Fruit fly (Drosophila melanogaster): Measurements from ENCODE around the gene wor.

The wor gene

dm6 chr2L:15386075-15386474 lies 39.3 kb downstream of the wor start:
- peak; percentile 66 for TF ChIP-seq Sp1 (GFP tag; optimal IDR thresholded peaks at IDR 0.05)
- TF ChIP-seq HLH106 (tag; optimal IDR thresholded peaks at IDR 0.05) = peak; percentile 87
- TF ChIP-seq rgr (GFP tag; optimal IDR thresholded peaks at IDR 0.05) = peak; percentile 67
- TF ChIP-seq ey (GFP tag; optimal IDR thresholded peaks at IDR 0.05) = peak; percentile 78
- peak; percentile 53 for TF ChIP-seq Hnf4 (GFP tag; optimal IDR thresholded peaks at IDR 0.05)
- TF ChIP-seq sv (GFP tag; optimal IDR thresholded peaks at IDR 0.05) = no peak
- no peak for TF ChIP-seq lola (GFP tag; optimal IDR thresholded peaks at IDR 0.05)
- TF ChIP-seq CG9705 (GFP tag; optimal IDR thresholded peaks at IDR 0.05) = peak; percentile 39
- no peak for TF ChIP-seq pan (optimal IDR thresholded peaks at IDR 0.05)
- TF ChIP-seq brk (GFP tag; optimal IDR thresholded peaks at IDR 0.05) = peak; percentile 61
- TF ChIP-seq Rel (GFP tag; optimal IDR thresholded peaks at IDR 0.05) = peak; percentile 1
- no peak for TF ChIP-seq Rel (tag; optimal IDR thresholded peaks at IDR 0.05)
- peak; percentile 42 for TF ChIP-seq CG32264 (GFP tag; optimal IDR thresholded peaks at IDR 0.05)
- no peak for TF ChIP-seq Vsx2 (GFP tag; optimal IDR thresholded peaks at IDR 0.05; ENCODE audit: partially characterized antibody)
- TF ChIP-seq dmrt93B (GFP tag; optimal IDR thresholded peaks at IDR 0.05) = peak; percentile 69
- TF ChIP-seq Abd-B (GFP tag; optimal IDR thresholded peaks at IDR 0.05) = no peak
- TF ChIP-seq psq (GFP tag; optimal IDR thresholded peaks at IDR 0.05) = peak; percentile 74
- TF ChIP-seq Hr78 (GFP tag; optimal IDR thresholded peaks at IDR 0.05) = no peak
- no peak for TF ChIP-seq Dfd (GFP tag; optimal IDR thresholded peaks at IDR 0.05)
- TF ChIP-seq Myc (optimal IDR thresholded peaks at IDR 0.05) = no peak
- TF ChIP-seq OdsH (GFP tag; optimal IDR thresholded peaks at IDR 0.05) = peak; percentile 81
- no peak for TF ChIP-seq CrebA (GFP tag; optimal IDR thresholded peaks at IDR 0.05; ENCODE audit: borderline replicate concordance)
- peak; percentile 27 for TF ChIP-seq Jra (GFP tag; optimal IDR thresholded peaks at IDR 0.05)
- TF ChIP-seq jim (GFP tag; optimal IDR thresholded peaks at IDR 0.05) = no peak
- no peak for TF ChIP-seq Dif (GFP tag; optimal IDR thresholded peaks at IDR 0.05; ENCODE audit: partially characterized antibody)
- no peak for TF ChIP-seq Hr83 (GFP tag; optimal IDR thresholded peaks at IDR 0.05; ENCODE audit: poor library complexity, severe bottlenecking)
- no peak for TF ChIP-seq tai (GFP tag; optimal IDR thresholded peaks at IDR 0.05)
- peak; percentile 90 for TF ChIP-seq h (GFP tag; optimal IDR thresholded peaks at IDR 0.05)
- peak in 1 of 2 experiments; percentile 81 for TF ChIP-seq foxo (GFP tag; optimal IDR thresholded peaks at IDR 0.05)
- TF ChIP-seq sage (GFP tag; optimal IDR thresholded peaks at IDR 0.05) = peak; percentile 39
- no peak for TF ChIP-seq dsf (GFP tag; optimal IDR thresholded peaks at IDR 0.05; ENCODE audit: borderline replicate concordance)
- peak; percentile 94 for TF ChIP-seq woc (GFP tag; optimal IDR thresholded peaks at IDR 0.05)
- no peak for TF ChIP-seq Mio (GFP tag; optimal IDR thresholded peaks at IDR 0.05)
- no peak for TF ChIP-seq dl (GFP tag; optimal IDR thresholded peaks at IDR 0.05; ENCODE audit: insufficient read depth in 1 of 2, partially characterized antibody in 2 of 2)
- TF ChIP-seq usp (GFP tag; optimal IDR thresholded peaks at IDR 0.05) = no peak
- no peak for TF ChIP-seq GATAd (GFP tag; optimal IDR thresholded peaks at IDR 0.05)
- TF ChIP-seq fru (GFP tag; optimal IDR thresholded peaks at IDR 0.05) = peak; percentile 88
- TF ChIP-seq N (GFP tag; optimal IDR thresholded peaks at IDR 0.05) = no peak
- peak; percentile 79 for TF ChIP-seq br (GFP tag; optimal IDR thresholded peaks at IDR 0.05)

- TF ChIP-seq Hr78 (GFP tag; optimal IDR thresholded peaks at IDR 0.05) (no peak), CG32264 (GFP tag; optimal IDR thresholded peaks at IDR 0.05) (no peak), Dfd (GFP tag; optimal IDR thresholded peaks at IDR 0.05) (no peak), lola (GFP tag; optimal IDR thresholded peaks at IDR 0.05) (no peak), sv (GFP tag; optimal IDR thresholded peaks at IDR 0.05) (no peak), CG9705 (GFP tag; optimal IDR thresholded peaks at IDR 0.05) (no peak), Dif (GFP tag; optimal IDR thresholded peaks at IDR 0.05; ENCODE audit: partially characterized antibody) (no peak), br (GFP tag; optimal IDR thresholded peaks at IDR 0.05) (no peak), rgr (GFP tag; optimal IDR thresholded peaks at IDR 0.05) (peak; percentile 48), brk (GFP tag; optimal IDR thresholded peaks at IDR 0.05) (peak; percentile 14), N (GFP tag; optimal IDR thresholded peaks at IDR 0.05) (no peak), Abd-B (GFP tag; optimal IDR thresholded peaks at IDR 0.05) (no peak), pan (optimal IDR thresholded peaks at IDR 0.05) (no peak), tai (GFP tag; optimal IDR thresholded peaks at IDR 0.05) (no peak), foxo (GFP tag; optimal IDR thresholded peaks at IDR 0.05) (peak in 1 of 2 experiments; percentile 75), dsf (GFP tag; optimal IDR thresholded peaks at IDR 0.05; ENCODE audit: borderline replicate concordance) (no peak), Sp1 (GFP tag; optimal IDR thresholded peaks at IDR 0.05) (peak; percentile 87), Vsx2 (GFP tag; optimal IDR thresholded peaks at IDR 0.05; ENCODE audit: partially characterized antibody) (no peak), fru (GFP tag; optimal IDR thresholded peaks at IDR 0.05) (peak; percentile 83), jim (GFP tag; optimal IDR thresholded peaks at IDR 0.05) (no peak), Myc (optimal IDR thresholded peaks at IDR 0.05) (no peak), woc (GFP tag; optimal IDR thresholded peaks at IDR 0.05) (no peak), OdsH (GFP tag; optimal IDR thresholded peaks at IDR 0.05) (peak; percentile 64), Mio (GFP tag; optimal IDR thresholded peaks at IDR 0.05) (no peak), dl (GFP tag; optimal IDR thresholded peaks at IDR 0.05; ENCODE audit: insufficient read depth in 1 of 2, partially characterized antibody in 2 of 2) (no peak), CrebA (GFP tag; optimal IDR thresholded peaks at IDR 0.05; ENCODE audit: borderline replicate concordance) (no peak), usp (GFP tag; optimal IDR thresholded peaks at IDR 0.05) (no peak), HLH106 (tag; optimal IDR thresholded peaks at IDR 0.05) (peak; percentile 77), psq (GFP tag; optimal IDR thresholded peaks at IDR 0.05) (peak; percentile 63), dmrt93B (GFP tag; optimal IDR thresholded peaks at IDR 0.05) (peak; percentile 47), Rel (GFP tag; optimal IDR thresholded peaks at IDR 0.05) (no peak), Rel (tag; optimal IDR thresholded peaks at IDR 0.05) (no peak), Hr83 (GFP tag; optimal IDR thresholded peaks at IDR 0.05; ENCODE audit: poor library complexity, severe bottlenecking) (no peak), GATAd (GFP tag; optimal IDR thresholded peaks at IDR 0.05) (no peak), ey (GFP tag; optimal IDR thresholded peaks at IDR 0.05) (no peak), Hnf4 (GFP tag; optimal IDR thresholded peaks at IDR 0.05) (no peak), h (GFP tag; optimal IDR thresholded peaks at IDR 0.05) (no peak), Jra (GFP tag; optimal IDR thresholded peaks at IDR 0.05) (no peak), sage (GFP tag; optimal IDR thresholded peaks at IDR 0.05) (no peak)
These were observed 40.0 kb downstream of the wor start for dm6 chr2L:15385340-15385739.

Measured in whole organism, wandering third instar larva.